Fruit fly (Drosophila melanogaster) Kc167 (cell line): ENCODE data around the gene CG1468.

Experiments
- Sin3A ChIP-seq: fragments of >200 bp; optimal IDR thresholded peaks from 2 replicates; lab custom pipeline; 2018; ENCODE audit warnings: missing external identifiers
- psq ChIP-seq: fragments of >200 bp; optimal IDR thresholded peaks from 2 replicates; lab custom pipeline; 2017; ENCODE audit warnings: missing external identifiers
- ttk ChIP-seq: sonication (Bioruptor generic); optimal IDR thresholded peaks from 2 replicates; lab custom pipeline; 2017; ENCODE audit warnings: missing external identifiers

DNA sequence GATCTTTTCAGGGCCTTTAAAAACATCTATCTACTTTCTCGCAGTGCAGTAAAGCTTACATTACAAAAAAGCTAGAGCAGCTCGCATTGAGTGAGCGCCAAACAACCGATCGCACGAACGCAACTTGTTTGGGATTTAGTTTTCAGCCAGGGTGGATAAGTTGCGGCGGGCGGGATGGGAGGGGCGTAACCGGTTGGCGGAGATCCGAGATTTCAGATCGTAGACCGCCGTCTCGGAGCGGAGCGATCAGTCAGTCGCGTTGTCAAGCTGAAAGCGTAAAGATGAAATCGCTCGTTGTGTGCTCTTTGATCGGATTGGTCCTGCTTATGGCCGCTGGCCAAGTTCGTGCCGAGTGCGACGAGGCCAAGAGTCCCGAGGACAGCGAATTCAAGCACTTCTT, 6.0 kb downstream of the CG1468 start, which contains the start of gene CG9691:
- TF ChIP-seq ttk (lab: Kevin White, UChicago) (no peak), psq (lab: Kevin White, UChicago) (no peak), Sin3A (no peak)
